Fruit fly (Drosophila melanogaster) whole organism, embryonic: ENCODE measurements around the gene CG14212.

ENCODE experiments used
- Atf3 ChIP-seq: fragments of 200-800 bp; sonication (Bioruptor generic); optimal IDR thresholded peaks from 3 replicates; lab custom pipeline; 2016; ENCODE audit warnings: missing biosample characterization, missing genetic modification characterization
- CG10565 ChIP-seq: fragments of 200-800 bp; sonication (Bioruptor generic); optimal IDR thresholded peaks from 3 replicates; lab custom pipeline; 2016; ENCODE audit warnings: missing biosample characterization, mild to moderate bottlenecking, missing genetic modification characterization
- CG11456 ChIP-seq: fragments of 200-800 bp; sonication (Bioruptor generic); IDR thresholded peaks from 3 replicates; pipeline ENCODE4 v1.3.6; 2022; ENCODE audit warnings: missing biosample characterization, missing genetic modification characterization
- CG12391 ChIP-seq: fragments of 200-800 bp; sonication (Bioruptor generic); optimal IDR thresholded peaks from 3 replicates; lab custom pipeline; 2018; ENCODE audit warnings: missing biosample characterization, mild to moderate bottlenecking, missing genetic modification characterization, moderate library complexity
- CG13296 ChIP-seq: fragments of 200-800 bp; sonication (Bioruptor generic); optimal IDR thresholded peaks from 3 replicates; lab custom pipeline; 2018; ENCODE audit warnings: missing biosample characterization, mild to moderate bottlenecking, missing genetic modification characterization
- CG13624 ChIP-seq: fragments of 200-800 bp; sonication (Bioruptor generic); optimal IDR thresholded peaks from 2 replicates; lab custom pipeline; 2016; ENCODE audit warnings: missing biosample characterization, missing genetic modification characterization
- CG18599 ChIP-seq: fragments of 200-800 bp; sonication (Bioruptor generic); optimal IDR thresholded peaks from 3 replicates; lab custom pipeline; 2017; ENCODE audit warnings: missing biosample characterization, missing genetic modification characterization, mild to moderate bottlenecking, moderate library complexity, missing genetic modification reagents
- CG18764 ChIP-seq: fragments of 200-800 bp; sonication (Bioruptor generic); optimal IDR thresholded peaks from 3 replicates; lab custom pipeline; 2016; ENCODE audit warnings: missing biosample characterization, missing genetic modification characterization
- CG3163 ChIP-seq: fragments of 200-800 bp; sonication (Bioruptor generic); optimal IDR thresholded peaks from 3 replicates; lab custom pipeline; 2016; ENCODE audit warnings: missing biosample characterization, missing genetic modification characterization
- CG3847 ChIP-seq: fragments of 200-800 bp; sonication (Bioruptor generic); IDR thresholded peaks from 2 replicates; pipeline ENCODE4 v1.3.6; 2022; ENCODE audit warnings: missing biosample characterization, missing genetic modification characterization
- CG3995 ChIP-seq: fragments of 200-800 bp; sonication (Bioruptor generic); optimal IDR thresholded peaks from 3 replicates; lab custom pipeline; 2016; ENCODE audit warnings: missing biosample characterization, missing genetic modification characterization
- CG4854 ChIP-seq: fragments of 200-800 bp; sonication (Bioruptor generic); optimal IDR thresholded peaks from 2 replicates; lab custom pipeline; 2016; ENCODE audit warnings: missing biosample characterization, missing genetic modification characterization, inconsistent platforms
- CG9932 ChIP-seq: fragments of 200-800 bp; sonication (Bioruptor generic); IDR thresholded peaks from 2 replicates; pipeline ENCODE4 v1.3.6; 2022; ENCODE audit warnings: missing biosample characterization, missing genetic modification characterization
- Chrac-16 ChIP-seq: fragments of 200-800 bp; sonication (Bioruptor generic); optimal IDR thresholded peaks from 3 replicates; lab custom pipeline; 2016; ENCODE audit warnings: missing biosample characterization, missing genetic modification characterization
- Ets65A ChIP-seq: fragments of 200-800 bp; sonication (Bioruptor generic); peaks from one replicate; lab custom pipeline; 2016; ENCODE audit warnings: missing biosample characterization, missing genetic modification characterization
- Ets97D ChIP-seq: fragments of 200-800 bp; sonication (Bioruptor generic); optimal IDR thresholded peaks from 3 replicates; lab custom pipeline; 2016; ENCODE audit warnings: missing biosample characterization, missing genetic modification characterization
- Fer1 ChIP-seq: fragments of 200-800 bp; sonication (Bioruptor generic); optimal IDR thresholded peaks from 2 replicates; lab custom pipeline; 2017; ENCODE audit warnings: missing biosample characterization, mild to moderate bottlenecking, missing genetic modification characterization
- GATAe ChIP-seq: fragments of 200-800 bp; sonication (Bioruptor generic); conservative IDR thresholded peaks from 2 replicates; pipeline ENCODE4 v1.3.6; 2022; ENCODE audit warnings: missing biosample characterization, missing genetic modification characterization
- HLH4C ChIP-seq: fragments of 200-800 bp; sonication (Bioruptor generic); IDR thresholded peaks from 3 replicates; pipeline ENCODE4 v1.3.6; 2022; ENCODE audit warnings: missing biosample characterization, missing genetic modification characterization; ENCODE audit not compliant: partially characterized antibody
- Hr39 ChIP-seq: fragments of >200 bp; optimal IDR thresholded peaks from 2 replicates; lab custom pipeline; 2017
- Lhr ChIP-seq: fragments of 200-800 bp; sonication (Bioruptor generic); optimal IDR thresholded peaks from 3 replicates; lab custom pipeline; 2017; ENCODE audit warnings: mild to moderate bottlenecking, missing biosample characterization, missing genetic modification reagents, missing genetic modification characterization
- Max ChIP-seq: fragments of 200-800 bp; sonication (Bioruptor generic); optimal IDR thresholded peaks from 2 replicates; lab custom pipeline; 2016; ENCODE audit warnings: missing biosample characterization, mild to moderate bottlenecking, missing genetic modification characterization
- Med ChIP-seq: fragments of 200-800 bp; sonication (Bioruptor generic); peaks from one replicate; lab custom pipeline; 2016; ENCODE audit warnings: missing biosample characterization, missing genetic modification characterization, mild to moderate bottlenecking, inconsistent platforms, moderate library complexity
- NC2β ChIP-seq: fragments of 200-800 bp; sonication (Bioruptor generic); optimal IDR thresholded peaks from 2 replicates; lab custom pipeline; 2016; ENCODE audit warnings: missing biosample characterization, missing genetic modification characterization
- Opbp ChIP-seq: fragments of 200-800 bp; sonication (Bioruptor generic); IDR thresholded peaks from 3 replicates; pipeline ENCODE4 v1.3.6; 2022; ENCODE audit warnings: missing biosample characterization, missing genetic modification characterization; ENCODE audit not compliant: partially characterized antibody
- aop ChIP-seq: fragments of 200-800 bp; sonication (Bioruptor generic); IDR thresholded peaks from 2 replicates; pipeline ENCODE4 v1.3.6; 2022; ENCODE audit warnings: missing biosample characterization, missing genetic modification characterization
- ap ChIP-seq: fragments of 200-800 bp; sonication (Bioruptor generic); IDR thresholded peaks from 2 replicates; pipeline ENCODE4 v1.3.6; 2022; ENCODE audit warnings: missing biosample characterization, missing genetic modification characterization
- az2 ChIP-seq: fragments of 200-800 bp; sonication (Bioruptor generic); optimal IDR thresholded peaks from 3 replicates; lab custom pipeline; 2016; ENCODE audit warnings: missing biosample characterization, missing genetic modification characterization
- cad ChIP-seq: fragments of >200 bp; optimal IDR thresholded peaks from 2 replicates; lab custom pipeline; 2017; ENCODE audit warnings: missing biosample characterization, missing genetic modification characterization
- corto ChIP-seq: fragments of 200-800 bp; sonication (Bioruptor generic); optimal IDR thresholded peaks from 2 replicates; lab custom pipeline; 2016; ENCODE audit warnings: missing biosample characterization, mild to moderate bottlenecking, missing genetic modification characterization, moderate library complexity
- crol ChIP-seq: fragments of 200-800 bp; sonication (Bioruptor generic); IDR thresholded peaks from 2 replicates; pipeline ENCODE4 v1.3.6; 2022; ENCODE audit warnings: missing biosample characterization, missing genetic modification characterization
- crp ChIP-seq, 2 experiments: fragments of 200-800 bp; sonication (Bioruptor generic); optimal IDR thresholded peaks; 2 replicates in 1 of 2; 3 replicates in 1 of 2; lab custom pipeline; 2017; ENCODE audit warnings: missing biosample characterization in 2 of 2, missing genetic modification characterization in 2 of 2, mild to moderate bottlenecking in 1 of 2, moderate library complexity in 1 of 2
- emc ChIP-seq: fragments of 200-800 bp; sonication (Bioruptor generic); optimal IDR thresholded peaks from 2 replicates; lab custom pipeline; 2016; ENCODE audit warnings: missing biosample characterization, missing genetic modification characterization
- eve ChIP-seq, 2 experiments: fragments of >200 bp; optimal IDR thresholded peaks; 2 replicates each; lab custom pipeline; 2017; ENCODE audit warnings: missing biosample characterization in 2 of 2, missing genetic modification characterization in 2 of 2
- fd3F ChIP-seq: fragments of 200-800 bp; sonication (Bioruptor generic); optimal IDR thresholded peaks from 2 replicates; lab custom pipeline; 2018; ENCODE audit warnings: missing biosample characterization, mild to moderate bottlenecking, missing genetic modification characterization, moderate library complexity
- fd96Cb ChIP-seq: fragments of 200-800 bp; sonication (Bioruptor generic); optimal IDR thresholded peaks from 2 replicates; lab custom pipeline; 2018; ENCODE audit warnings: missing biosample characterization, mild to moderate bottlenecking, missing genetic modification characterization, moderate library complexity
- fru ChIP-seq: fragments of >200 bp; optimal IDR thresholded peaks from 2 replicates; lab custom pipeline; 2017
- fu2 ChIP-seq: fragments of 200-800 bp; sonication (Bioruptor generic); optimal IDR thresholded peaks from 2 replicates; lab custom pipeline; 2016; ENCODE audit warnings: missing biosample characterization, missing genetic modification characterization
- gce ChIP-seq: fragments of 200-800 bp; sonication (Bioruptor generic); IDR thresholded peaks from 3 replicates; pipeline ENCODE4 v1.3.6; 2022; ENCODE audit warnings: missing biosample characterization, missing genetic modification characterization
- kah ChIP-seq: fragments of 200-800 bp; sonication (Bioruptor generic); optimal IDR thresholded peaks from 2 replicates; lab custom pipeline; 2018; ENCODE audit warnings: missing biosample characterization, mild to moderate bottlenecking, missing genetic modification characterization
- klu ChIP-seq: fragments of 200-800 bp; sonication (Bioruptor generic); IDR thresholded peaks from 2 replicates; pipeline ENCODE4 v1.3.6; 2022; ENCODE audit warnings: missing biosample characterization, missing genetic modification characterization
- lov ChIP-seq, 2 experiments: fragments of 200-800 bp in 1 of 2; fragments of >200 bp in 1 of 2; sonication (Bioruptor generic) in 1 of 2; IDR thresholded peaks in 1 of 2; optimal IDR thresholded peaks in 1 of 2; 2 replicates in 1 of 2; 3 replicates in 1 of 2; pipeline versions ENCODE4 v1.3.6 to Lab custom; 2017 to 2022; ENCODE audit warnings: missing biosample characterization in 1 of 2, missing genetic modification characterization in 1 of 2
- maf-S ChIP-seq: fragments of 200-800 bp; sonication (Bioruptor generic); optimal IDR thresholded peaks from 2 replicates; lab custom pipeline; 2016; ENCODE audit warnings: missing biosample characterization, missing genetic modification characterization
- nerfin-1 ChIP-seq: fragments of 200-800 bp; sonication (Bioruptor generic); optimal IDR thresholded peaks from 3 replicates; lab custom pipeline; 2019; ENCODE audit warnings: missing biosample characterization, mild to moderate bottlenecking, missing genetic modification characterization, moderate library complexity
- otp ChIP-seq: fragments of 200-800 bp; sonication (Bioruptor generic); IDR thresholded peaks from 3 replicates; pipeline ENCODE4, ENCODE4 v1.3.6; 2022; ENCODE audit warnings: missing biosample characterization, missing genetic modification characterization
- pho ChIP-seq: fragments of 200-800 bp; sonication (Bioruptor generic); optimal IDR thresholded peaks from 2 replicates; lab custom pipeline; 2016; ENCODE audit warnings: missing biosample characterization, missing genetic modification characterization
- sisA ChIP-seq: fragments of 200-800 bp; sonication (Bioruptor generic); IDR thresholded peaks from 2 replicates; pipeline ENCODE4 v1.3.6; 2022; ENCODE audit warnings: missing biosample characterization, missing genetic modification characterization
- slbo ChIP-seq: fragments of 200-800 bp; sonication (Bioruptor generic); IDR thresholded peaks from 2 replicates; pipeline ENCODE4 v1.3.6; 2022; ENCODE audit warnings: missing biosample characterization, missing genetic modification characterization
- tll ChIP-seq, 2 experiments: fragments of 200-800 bp in 1 of 2; fragments of >200 bp in 1 of 2; sonication (Bioruptor generic) in 1 of 2; optimal IDR thresholded peaks; 2 replicates each; lab custom pipeline; 2017 to 2019; ENCODE audit warnings: missing biosample characterization in 2 of 2, missing genetic modification characterization in 2 of 2, mild to moderate bottlenecking in 1 of 2, moderate library complexity in 1 of 2
- twi ChIP-seq: fragments of 200-800 bp; optimal IDR thresholded peaks from 2 replicates; lab custom pipeline; 2019; ENCODE audit warnings: missing biosample characterization, mild to moderate bottlenecking, missing genetic modification characterization, moderate library complexity
- usp ChIP-seq: fragments of >200 bp; optimal IDR thresholded peaks from 2 replicates; lab custom pipeline; 2017; ENCODE audit warnings: missing biosample characterization, missing genetic modification characterization
- wor ChIP-seq: fragments of 200-800 bp; sonication (Bioruptor generic); IDR thresholded peaks from 2 replicates; pipeline ENCODE4 v1.3.6; 2022; ENCODE audit warnings: missing biosample characterization, missing genetic modification characterization
- yki ChIP-seq: fragments of >200 bp; optimal IDR thresholded peaks from 3 replicates; lab custom pipeline; 2018

The CG14212 gene

DNA sequence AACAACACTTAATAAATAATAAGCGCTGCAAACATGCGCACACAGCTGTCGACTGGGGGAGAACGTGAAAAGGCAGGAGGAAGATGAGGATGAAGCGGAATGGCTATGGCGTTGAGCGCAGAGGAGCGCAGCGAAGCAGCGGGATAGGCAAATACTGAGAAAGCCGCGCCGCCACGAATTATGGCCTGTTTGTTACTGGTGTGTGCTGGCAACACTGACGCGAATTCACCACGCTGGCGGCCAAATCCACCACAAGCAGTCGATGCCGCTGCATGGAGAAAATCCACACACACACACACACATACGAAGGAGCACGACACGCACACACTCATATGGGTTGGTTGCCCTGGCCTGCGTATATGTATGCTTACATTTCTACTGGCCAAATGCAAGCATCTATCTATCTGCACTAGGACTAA is 11.5 kb downstream of the CG14212 start (continued):
- TF ChIP-seq sisA (GFP tag; lab: Robert Waterston, UW) (no peak), Max (GFP tag; lab: Kevin White, UChicago) (no peak), corto (no peak), CG12391 (tag; lab: Kevin White, UChicago) (no peak), CG3995 (GFP tag; lab: Kevin White, UChicago) (no peak), NC2β (GFP tag; lab: Kevin White, UChicago) (no peak), Atf3 (GFP tag; lab: Kevin White, UChicago) (no peak), CG4854 (no peak), Med (GFP tag; lab: Kevin White, UChicago) (peak; percentile 34), HLH4C (GFP tag; lab: Robert Waterston, UW) (no peak), CG13624 (GFP tag; lab: Kevin White, UChicago) (no peak), tll (GFP tag; optimal IDR thresholded peaks at IDR 0.05; lab: Kevin White, UChicago) (no peak), yki (lab: Kevin White, UChicago) (no peak), twi (tag; lab: Kevin White, UChicago) (no peak), slbo (GFP tag; lab: Robert Waterston, UW) (no peak), nerfin-1 (tag; lab: Kevin White, UChicago) (peak; percentile 73), aop (no peak), klu (GFP tag; lab: Robert Waterston, UW) (no peak), maf-S (GFP tag; lab: Kevin White, UChicago) (peak; percentile 1), fd3F (GFP tag; lab: Kevin White, UChicago) (no peak), ap (GFP tag; lab: Robert Waterston, UW) (no peak), cad (no peak), otp (no peak), Lhr (no peak), CG13296 (GFP tag; lab: Kevin White, UChicago) (no peak), wor (no peak), emc (GFP tag; lab: Kevin White, UChicago) (no peak), pho (GFP tag; lab: Kevin White, UChicago) (no peak), fd96Cb (tag; lab: Kevin White, UChicago) (no peak), Ets65A (GFP tag; lab: Kevin White, UChicago) (no peak), kah (GFP tag; lab: Kevin White, UChicago) (no peak), crol (GFP tag; lab: Robert Waterston, UW) (peak; percentile 80), CG11456 (GFP tag; lab: Robert Waterston, UW) (no peak), Ets97D (GFP tag; lab: Kevin White, UChicago) (no peak), gce (GFP tag; lab: Robert Waterston, UW) (no peak), CG10565 (no peak), fru (lab: Kevin White, UChicago) (no peak), CG9932 (peak; percentile 14; the same call in 1 of the 2 replicates), az2 (GFP tag; lab: Kevin White, UChicago) (no peak), lov (optimal IDR thresholded peaks at IDR 0.05; lab: Kevin White, UChicago) (no peak), lov (GFP tag; IDR thresholded peaks at IDR 0.05; lab: Robert Waterston, UW) (no peak), CG3163 (GFP tag; lab: Kevin White, UChicago) (no peak), GATAe (no peak), Hr39 (lab: Kevin White, UChicago) (no peak), CG18599 (GFP tag; lab: Kevin White, UChicago) (peak; percentile 18), Fer1 (GFP tag; lab: Kevin White, UChicago) (peak; percentile 29), eve (GFP tag; optimal IDR thresholded peaks at IDR 0.05; lab: Kevin White, UChicago) (no peak), Chrac-16 (GFP tag; lab: Kevin White, UChicago) (no peak), fu2 (GFP tag; lab: Kevin White, UChicago) (no peak), crp (GFP tag; optimal IDR thresholded peaks at IDR 0.05; lab: Kevin White, UChicago) (no peak), CG18764 (GFP tag; lab: Kevin White, UChicago) (no peak), CG3847 (no peak), Opbp (GFP tag; lab: Robert Waterston, UW) (no peak), usp (GFP tag; lab: Kevin White, UChicago) (no peak)
